Worm (Caenorhabditis elegans) whole organism, L4/young adult: ENCODE data around the gene zyg-12.

Experiments used
- W03F9.2 ChIP-seq: fragments of 150-350 bp; optimal IDR thresholded peaks from 2 replicates; lab custom pipeline; 2014; ENCODE audit warnings: missing biosample characterization, missing genetic modification characterization
- dao-5 ChIP-seq: sonication (generic microtip); optimal IDR thresholded peaks from 2 replicates; lab custom pipeline; 2016; ENCODE audit warnings: missing genotype, missing genetic modification characterization, moderate library complexity, missing compliant biosample characterization
- him-1 ChIP-seq: sonication (generic microtip); optimal IDR thresholded peaks from 2 replicates; lab custom pipeline; 2016; ENCODE audit warnings: missing genotype, missing genetic modification reagents, missing genetic modification characterization, missing compliant biosample characterization

ce11 chrII:4954099-4954959 is 4.6 kb downstream of the zyg-12 start:
- no peak for TF ChIP-seq W03F9.2 (tag; lab: Kevin White, UChicago)
- TF ChIP-seq him-1 = no peak
- no peak for TF ChIP-seq dao-5 (tag; lab: Kevin White, UChicago)
